Fruit fly (Drosophila melanogaster) whole organism, embryonic: ENCODE results near the gene msps.

Source experiments
- Atf3 ChIP-seq: fragments of 200-800 bp; sonication (Bioruptor generic); optimal IDR thresholded peaks from 3 replicates; lab custom pipeline; 2016; ENCODE audit warnings: missing biosample characterization, missing genetic modification characterization
- CG1024 ChIP-seq: fragments of 200-800 bp; sonication (Bioruptor generic); IDR thresholded peaks from 2 replicates; pipeline ENCODE4 v1.3.6; 2022; ENCODE audit warnings: missing biosample characterization, missing genetic modification characterization
- CG11247 ChIP-seq: fragments of 200-800 bp; sonication (Bioruptor generic); IDR thresholded peaks from 2 replicates; pipeline ENCODE4 v1.3.6; 2022; ENCODE audit warnings: missing biosample characterization, missing genetic modification characterization
- CG12155 ChIP-seq: fragments of 200-800 bp; sonication (Bioruptor generic); optimal IDR thresholded peaks from 3 replicates; lab custom pipeline; 2016; ENCODE audit warnings: missing biosample characterization, missing genetic modification characterization
- CG12299 ChIP-seq: fragments of 200-800 bp; sonication (Bioruptor generic); optimal IDR thresholded peaks from 2 replicates; lab custom pipeline; 2018; ENCODE audit warnings: missing biosample characterization, mild to moderate bottlenecking, missing genetic modification characterization
- CG13296 ChIP-seq: fragments of 200-800 bp; sonication (Bioruptor generic); optimal IDR thresholded peaks from 3 replicates; lab custom pipeline; 2018; ENCODE audit warnings: missing biosample characterization, mild to moderate bottlenecking, missing genetic modification characterization
- CG16779 ChIP-seq: fragments of 200-800 bp; sonication (Bioruptor generic); IDR thresholded peaks from 2 replicates; pipeline ENCODE4 v1.3.6; 2022; ENCODE audit warnings: missing biosample characterization, missing genetic modification characterization
- CG18262 ChIP-seq: fragments of 200-800 bp; optimal IDR thresholded peaks from 3 replicates; lab custom pipeline; 2019; ENCODE audit warnings: missing biosample characterization, mild to moderate bottlenecking, missing genetic modification characterization, moderate library complexity
- CG2678 ChIP-seq: fragments of 200-800 bp; sonication (Bioruptor generic); optimal IDR thresholded peaks from 3 replicates; lab custom pipeline; 2019; ENCODE audit warnings: missing biosample characterization, mild to moderate bottlenecking, missing genetic modification characterization, moderate library complexity
- CG3407 ChIP-seq: fragments of 200-800 bp; sonication (Bioruptor generic); optimal IDR thresholded peaks from 2 replicates; lab custom pipeline; 2018; ENCODE audit warnings: missing biosample characterization, mild to moderate bottlenecking, missing genetic modification characterization
- CG3847 ChIP-seq: fragments of 200-800 bp; sonication (Bioruptor generic); IDR thresholded peaks from 2 replicates; pipeline ENCODE4 v1.3.6; 2022; ENCODE audit warnings: missing biosample characterization, missing genetic modification characterization
- CG3995 ChIP-seq: fragments of 200-800 bp; sonication (Bioruptor generic); optimal IDR thresholded peaks from 3 replicates; lab custom pipeline; 2016; ENCODE audit warnings: missing biosample characterization, missing genetic modification characterization
- CG4707 ChIP-seq: fragments of 200-800 bp; sonication (Bioruptor generic); optimal IDR thresholded peaks from 2 replicates; lab custom pipeline; 2018; ENCODE audit warnings: missing biosample characterization, mild to moderate bottlenecking, missing genetic modification characterization, moderate library complexity
- CG6272 ChIP-seq: fragments of 200-800 bp; sonication (Bioruptor generic); IDR thresholded peaks from 2 replicates; pipeline ENCODE4 v1.3.6; 2022; ENCODE audit warnings: missing biosample characterization, missing genetic modification characterization
- CG6791 ChIP-seq: fragments of 200-800 bp; sonication (Bioruptor generic); IDR thresholded peaks from 3 replicates; pipeline ENCODE4 v1.3.6; 2022; ENCODE audit warnings: missing biosample characterization, missing genetic modification characterization; ENCODE audit not compliant: partially characterized antibody
- CG7786 ChIP-seq: fragments of 200-800 bp; sonication (Bioruptor generic); optimal IDR thresholded peaks from 2 replicates; lab custom pipeline; 2016; ENCODE audit warnings: missing biosample characterization, missing genetic modification characterization
- CG7987 ChIP-seq: fragments of 200-800 bp; sonication (Bioruptor generic); optimal IDR thresholded peaks from 2 replicates; lab custom pipeline; 2018; ENCODE audit warnings: missing biosample characterization, mild to moderate bottlenecking, missing genetic modification characterization, moderate library complexity
- CG9609 ChIP-seq: fragments of 200-800 bp; sonication (Bioruptor generic); optimal IDR thresholded peaks from 3 replicates; lab custom pipeline; 2016; ENCODE audit warnings: missing biosample characterization, missing genetic modification characterization
- Camta ChIP-seq: fragments of 200-800 bp; sonication (Bioruptor generic); optimal IDR thresholded peaks from 2 replicates; lab custom pipeline; 2016; ENCODE audit warnings: missing biosample characterization, missing genetic modification characterization
- CkIIα-i1 ChIP-seq: fragments of 200-800 bp; sonication (Bioruptor generic); IDR thresholded peaks from 2 replicates; pipeline ENCODE4 v1.3.6; 2022; ENCODE audit warnings: missing biosample characterization, missing genetic modification characterization
- CrebB ChIP-seq: fragments of 200-800 bp; sonication (Bioruptor generic); optimal IDR thresholded peaks from 3 replicates; lab custom pipeline; 2018; ENCODE audit warnings: missing biosample characterization, mild to moderate bottlenecking, missing genetic modification characterization
- D19B ChIP-seq: fragments of 200-800 bp; sonication (Bioruptor generic); optimal IDR thresholded peaks from 2 replicates; lab custom pipeline; 2017; ENCODE audit warnings: missing biosample characterization, mild to moderate bottlenecking, missing genetic modification characterization
- Eip74EF ChIP-seq, 2 experiments: fragments of 200-800 bp in 1 of 2; fragments of >200 bp in 1 of 2; sonication (Bioruptor generic) in 1 of 2; optimal IDR thresholded peaks; 2 replicates each; lab custom pipeline; 2017 to 2019; ENCODE audit warnings: missing biosample characterization in 2 of 2, missing genetic modification characterization in 2 of 2, mild to moderate bottlenecking in 1 of 2, moderate library complexity in 1 of 2
- Elba2 ChIP-seq: fragments of 200-800 bp; sonication (Bioruptor generic); optimal IDR thresholded peaks from 3 replicates; lab custom pipeline; 2016; ENCODE audit warnings: missing biosample characterization, missing genetic modification characterization
- Fer2 ChIP-seq: fragments of 200-800 bp; sonication (Bioruptor generic); optimal IDR thresholded peaks from 2 replicates; lab custom pipeline; 2018; ENCODE audit warnings: missing biosample characterization, mild to moderate bottlenecking, missing genetic modification characterization, moderate library complexity
- H15 ChIP-seq: fragments of 200-800 bp; sonication (Bioruptor generic); IDR thresholded peaks from 3 replicates; pipeline ENCODE4 v1.3.6; 2022; ENCODE audit warnings: missing biosample characterization, missing genetic modification characterization
- HHEX ChIP-seq: fragments of 200-800 bp; sonication (Bioruptor generic); optimal IDR thresholded peaks from 3 replicates; lab custom pipeline; 2017; ENCODE audit warnings: missing biosample characterization, mild to moderate bottlenecking, missing genetic modification characterization, missing genetic modification reagents
- Nf-YB ChIP-seq: fragments of 200-800 bp; sonication (Bioruptor generic); optimal IDR thresholded peaks from 3 replicates; lab custom pipeline; 2019; ENCODE audit warnings: missing biosample characterization, mild to moderate bottlenecking, missing genetic modification characterization, moderate library complexity
- Pdp1 ChIP-seq, 2 experiments: fragments of 200-800 bp; sonication (Bioruptor generic); optimal IDR thresholded peaks; 3 replicates each; lab custom pipeline; 2016; ENCODE audit warnings: missing biosample characterization in 2 of 2, missing genetic modification characterization in 2 of 2, mild to moderate bottlenecking in 1 of 2, moderate library complexity in 1 of 2
- Rx ChIP-seq: fragments of 200-800 bp; sonication (Bioruptor generic); IDR thresholded peaks from 2 replicates; pipeline ENCODE4 v1.3.6; 2022; ENCODE audit warnings: missing biosample characterization, missing genetic modification characterization
- Spps ChIP-seq: fragments of 200-800 bp; sonication (Bioruptor generic); optimal IDR thresholded peaks from 2 replicates; lab custom pipeline; 2018; ENCODE audit warnings: missing biosample characterization, mild to moderate bottlenecking, missing genetic modification characterization
- Stat92E ChIP-seq, 3 experiments: fragments of >200 bp in 2 of 3; fragments of 200-800 bp in 1 of 3; sonication (Bioruptor generic) in 1 of 3; optimal IDR thresholded peaks; 2 replicates each; lab custom pipeline; 2017 to 2019; ENCODE audit warnings: missing biosample characterization in 3 of 3, missing genetic modification characterization in 3 of 3, mild to moderate bottlenecking in 1 of 3, moderate library complexity in 1 of 3
- Trl ChIP-seq, 3 experiments: fragments of >200 bp in 2 of 3; fragments of 200-800 bp in 1 of 3; sonication (Bioruptor generic) in 1 of 3; optimal IDR thresholded peaks; 2 replicates in 1 of 3; 3 replicates in 2 of 3; lab custom pipeline; 2016 to 2017; ENCODE audit warnings: missing biosample characterization in 1 of 3, missing genetic modification characterization in 1 of 3
- ara ChIP-seq: fragments of 200-800 bp; sonication (Bioruptor generic); IDR thresholded peaks from 2 replicates; pipeline ENCODE4 v1.3.6; 2022; ENCODE audit warnings: missing biosample characterization, missing genetic modification characterization
- cwo ChIP-seq: fragments of 200-800 bp; sonication (Bioruptor generic); optimal IDR thresholded peaks from 3 replicates; lab custom pipeline; 2017; ENCODE audit warnings: missing biosample characterization, missing genetic modification characterization, mild to moderate bottlenecking, moderate library complexity, missing genetic modification reagents
- en ChIP-seq: fragments of 200-800 bp; sonication (Bioruptor generic); optimal IDR thresholded peaks from 2 replicates; lab custom pipeline; 2016; ENCODE audit warnings: missing biosample characterization, missing genetic modification characterization
- eyg ChIP-seq: fragments of 200-800 bp; sonication (Bioruptor generic); optimal IDR thresholded peaks from 3 replicates; lab custom pipeline; 2016; ENCODE audit warnings: missing biosample characterization, missing genetic modification characterization
- gcm2 ChIP-seq: fragments of 200-800 bp; sonication (Bioruptor generic); optimal IDR thresholded peaks from 2 replicates; lab custom pipeline; 2016; ENCODE audit warnings: missing biosample characterization, missing genetic modification characterization
- lilli ChIP-seq: fragments of 200-800 bp; sonication (Bioruptor generic); optimal IDR thresholded peaks from 3 replicates; lab custom pipeline; 2016; ENCODE audit warnings: missing biosample characterization, missing genetic modification characterization
- pan ChIP-seq, 4 experiments: fragments of >200 bp in 3 of 4; fragments of 200-800 bp in 1 of 4; sonication (Bioruptor generic) in 1 of 4; optimal IDR thresholded peaks in 3 of 4; IDR thresholded peaks in 1 of 4; 2 replicates each; pipeline versions ENCODE4 v1.3.6 to Lab custom; 2017 to 2022; ENCODE audit warnings: missing biosample characterization in 2 of 4, missing genetic modification characterization in 2 of 4, mixed read lengths in 1 of 4
- pb ChIP-seq: fragments of 200-800 bp; sonication (Bioruptor generic); optimal IDR thresholded peaks from 3 replicates; lab custom pipeline; 2016; ENCODE audit warnings: missing biosample characterization, missing genetic modification characterization
- prd ChIP-seq, 3 experiments: fragments of >200 bp in 2 of 3; fragments of 200-800 bp in 1 of 3; sonication (Bioruptor generic) in 1 of 3; optimal IDR thresholded peaks in 2 of 3; IDR thresholded peaks in 1 of 3; 2 replicates in 2 of 3; 3 replicates in 1 of 3; pipeline versions ENCODE4 v1.3.6 to Lab custom; 2017 to 2022; ENCODE audit warnings: missing biosample characterization in 1 of 3, missing genetic modification characterization in 1 of 3
- pros ChIP-seq: fragments of 200-800 bp; sonication (Bioruptor generic); optimal IDR thresholded peaks from 3 replicates; lab custom pipeline; 2019; ENCODE audit warnings: missing biosample characterization, mild to moderate bottlenecking, missing genetic modification characterization, moderate library complexity
- sc ChIP-seq, 3 experiments: fragments of >200 bp in 2 of 3; fragments of 200-800 bp in 1 of 3; sonication (Bioruptor generic) in 1 of 3; optimal IDR thresholded peaks; 2 replicates in 2 of 3; 3 replicates in 1 of 3; lab custom pipeline; 2017; ENCODE audit warnings: mild to moderate bottlenecking in 1 of 3, missing biosample characterization in 1 of 3, missing genetic modification characterization in 1 of 3, missing genetic modification reagents in 1 of 3
- sim ChIP-seq: fragments of 200-800 bp; sonication (Bioruptor generic); IDR thresholded peaks from 2 replicates; pipeline ENCODE4 v1.3.6; 2022; ENCODE audit warnings: missing biosample characterization, missing genetic modification characterization
- tup ChIP-seq: fragments of 200-800 bp; sonication (Bioruptor generic); optimal IDR thresholded peaks from 2 replicates; lab custom pipeline; 2016; ENCODE audit warnings: missing biosample characterization, mild to moderate bottlenecking, missing genetic modification characterization, moderate library complexity
- vvl ChIP-seq: fragments of 200-800 bp; sonication (Bioruptor generic); IDR thresholded peaks from 2 replicates; pipeline ENCODE4 v1.3.6; 2022; ENCODE audit warnings: missing biosample characterization, missing genetic modification characterization
- zfh2 ChIP-seq: fragments of 200-800 bp; sonication (Bioruptor generic); optimal IDR thresholded peaks from 2 replicates; lab custom pipeline; 2016; ENCODE audit warnings: missing biosample characterization, missing genetic modification characterization

msps gene

dm6 chr3R:16011698-16012332, 38.8 kb upstream of the msps start (continued):
- TF ChIP-seq pan (optimal IDR thresholded peaks at IDR 0.05; lab: Kevin White, UChicago), result no peak
- no peak for TF ChIP-seq pan (GFP tag; optimal IDR thresholded peaks at IDR 0.05 in 1 of 2, IDR thresholded peaks at IDR 0.05 in 1 of 2)
- TF ChIP-seq CG6791, result no peak
- TF ChIP-seq Elba2 (GFP tag; lab: Kevin White, UChicago), result no peak
- TF ChIP-seq ara, result no peak
- no peak for TF ChIP-seq CG3847 (GFP tag; lab: Robert Waterston, UW)
- no peak for TF ChIP-seq sim (GFP tag; lab: Robert Waterston, UW)
- TF ChIP-seq Pdp1 (GFP tag; optimal IDR thresholded peaks at IDR 0.05; lab: Kevin White, UChicago), result peak in 1 of 2 experiments; percentile 26
- TF ChIP-seq Atf3 (GFP tag; lab: Kevin White, UChicago), result no peak
- TF ChIP-seq CkIIα-i1, result no peak
- no peak for TF ChIP-seq CG9609 (GFP tag; lab: Kevin White, UChicago)
- no peak for TF ChIP-seq vvl (GFP tag; lab: Robert Waterston, UW)
- TF ChIP-seq pb (GFP tag; lab: Kevin White, UChicago), result no peak
- peak; percentile 11 for TF ChIP-seq CrebB (tag; lab: Kevin White, UChicago)
- no peak for TF ChIP-seq CG12155 (GFP tag; lab: Kevin White, UChicago)
- TF ChIP-seq en (GFP tag; lab: Kevin White, UChicago), result no peak
- TF ChIP-seq CG11247 (GFP tag; lab: Robert Waterston, UW), result no peak
- peak; percentile 16 for TF ChIP-seq CG7987 (GFP tag; lab: Kevin White, UChicago)
- TF ChIP-seq D19B, result no peak
- no peak for TF ChIP-seq tup (GFP tag; lab: Kevin White, UChicago)
- TF ChIP-seq Stat92E (GFP tag; optimal IDR thresholded peaks at IDR 0.05; lab: Kevin White, UChicago), result no peak
- TF ChIP-seq Eip74EF (GFP tag; optimal IDR thresholded peaks at IDR 0.05; lab: Kevin White, UChicago), result no peak
- peak; percentile 88 for TF ChIP-seq Nf-YB (GFP tag; lab: Kevin White, UChicago)
- TF ChIP-seq Camta (GFP tag; lab: Kevin White, UChicago), result no peak
- no peak for TF ChIP-seq Fer2 (tag; lab: Kevin White, UChicago)
- TF ChIP-seq CG4707, result no peak
- no peak for TF ChIP-seq CG6272 (GFP tag; lab: Robert Waterston, UW)
- TF ChIP-seq CG13296 (GFP tag; lab: Kevin White, UChicago), result peak; percentile 61
- TF ChIP-seq CG1024 (GFP tag; lab: Robert Waterston, UW), result no peak
- TF ChIP-seq CG7786 (GFP tag; lab: Kevin White, UChicago), result no peak
- TF ChIP-seq Rx (GFP tag; lab: Robert Waterston, UW), result no peak
- TF ChIP-seq Spps (tag; lab: Kevin White, UChicago), result no peak
- TF ChIP-seq gcm2 (GFP tag; lab: Kevin White, UChicago), result no peak
- no peak for TF ChIP-seq CG3995
- TF ChIP-seq CG18262 (tag; lab: Kevin White, UChicago), result peak; percentile 0
- TF ChIP-seq CG3407, result no peak
- no peak for TF ChIP-seq H15
- no peak for TF ChIP-seq CG16779 (GFP tag; lab: Robert Waterston, UW)
- TF ChIP-seq eyg (GFP tag; lab: Kevin White, UChicago), result no peak
- TF ChIP-seq Trl (optimal IDR thresholded peaks at IDR 0.05; lab: Kevin White, UChicago), result no peak
- TF ChIP-seq Trl (GFP tag; optimal IDR thresholded peaks at IDR 0.05; lab: Kevin White, UChicago), result no peak
- TF ChIP-seq CG2678 (tag; lab: Kevin White, UChicago), result peak; percentile 58
- TF ChIP-seq zfh2 (GFP tag; lab: Kevin White, UChicago), result no peak
- TF ChIP-seq sc (optimal IDR thresholded peaks at IDR 0.05; lab: Kevin White, UChicago), result no peak
- no peak for TF ChIP-seq sc (GFP tag; optimal IDR thresholded peaks at IDR 0.05; lab: Kevin White, UChicago)
- peak; percentile 46 for TF ChIP-seq cwo (GFP tag; lab: Kevin White, UChicago)
- TF ChIP-seq HHEX (GFP tag; lab: Kevin White, UChicago), result peak; percentile 29
- TF ChIP-seq lilli, result no peak
- TF ChIP-seq CG12299 (tag; lab: Kevin White, UChicago), result no peak
- TF ChIP-seq pros (GFP tag; lab: Kevin White, UChicago), result no peak
- no peak for TF ChIP-seq prd (optimal IDR thresholded peaks at IDR 0.05; lab: Kevin White, UChicago)
- no peak for TF ChIP-seq prd (GFP tag; IDR thresholded peaks at IDR 0.05; lab: Robert Waterston, UW)
